Fruit fly (Drosophila melanogaster) whole organism, embryonic: ENCODE measurements around the gene gl.

ENCODE experiments used
- Asciz ChIP-seq: fragments of 200-800 bp; sonication (Bioruptor generic); optimal IDR thresholded peaks from 2 replicates; lab custom pipeline; 2017; ENCODE audit warnings: missing biosample characterization, mild to moderate bottlenecking, missing genetic modification characterization, missing genetic modification reagents
- Atf3 ChIP-seq: fragments of 200-800 bp; sonication (Bioruptor generic); optimal IDR thresholded peaks from 3 replicates; lab custom pipeline; 2016; ENCODE audit warnings: missing biosample characterization, missing genetic modification characterization
- CG12299 ChIP-seq: fragments of 200-800 bp; sonication (Bioruptor generic); optimal IDR thresholded peaks from 2 replicates; lab custom pipeline; 2018; ENCODE audit warnings: missing biosample characterization, mild to moderate bottlenecking, missing genetic modification characterization
- CG1529 ChIP-seq: fragments of 200-800 bp; sonication (Bioruptor generic); optimal IDR thresholded peaks from 3 replicates; lab custom pipeline; 2018; ENCODE audit warnings: missing biosample characterization, missing genetic modification characterization
- CG17612 ChIP-seq: fragments of 200-800 bp; sonication (Bioruptor generic); IDR thresholded peaks from 2 replicates; pipeline ENCODE4 v1.3.6; 2022; ENCODE audit warnings: missing biosample characterization, missing genetic modification characterization
- CG2120 ChIP-seq: fragments of 200-800 bp; sonication (Bioruptor generic); optimal IDR thresholded peaks from 3 replicates; lab custom pipeline; 2016; ENCODE audit warnings: missing biosample characterization, missing genetic modification characterization
- CG2129 ChIP-seq: fragments of 200-800 bp; sonication (Bioruptor generic); IDR thresholded peaks from 2 replicates; pipeline ENCODE4 v1.3.6; 2022; ENCODE audit warnings: missing biosample characterization, missing genetic modification characterization; ENCODE audit not compliant: partially characterized antibody
- CG2199 ChIP-seq: fragments of 200-800 bp; sonication (Bioruptor generic); IDR thresholded peaks from 3 replicates; pipeline ENCODE4 v1.3.6; 2022; ENCODE audit warnings: missing biosample characterization, missing genetic modification characterization
- CG2889 ChIP-seq: fragments of 200-800 bp; sonication (Bioruptor generic); IDR thresholded peaks from 3 replicates; pipeline ENCODE4 v1.3.6; 2022; ENCODE audit warnings: missing biosample characterization, missing genetic modification characterization
- CG30403 ChIP-seq: fragments of 200-800 bp; sonication (Bioruptor generic); optimal IDR thresholded peaks from 3 replicates; lab custom pipeline; 2016; ENCODE audit warnings: missing biosample characterization, missing genetic modification characterization
- CG3281 ChIP-seq: fragments of 200-800 bp; sonication (Bioruptor generic); optimal IDR thresholded peaks from 3 replicates; lab custom pipeline; 2017; ENCODE audit warnings: missing biosample characterization, mild to moderate bottlenecking, missing genetic modification characterization
- CG34224 ChIP-seq: fragments of 200-800 bp; sonication (Bioruptor generic); IDR thresholded peaks from 3 replicates; pipeline ENCODE4 v1.3.6; 2022; ENCODE audit warnings: missing biosample characterization, missing genetic modification characterization; ENCODE audit not compliant: partially characterized antibody
- CG3847 ChIP-seq: fragments of 200-800 bp; sonication (Bioruptor generic); IDR thresholded peaks from 2 replicates; pipeline ENCODE4 v1.3.6; 2022; ENCODE audit warnings: missing biosample characterization, missing genetic modification characterization
- CG4328 ChIP-seq: fragments of 200-800 bp; sonication (Bioruptor generic); optimal IDR thresholded peaks from 3 replicates; lab custom pipeline; 2017; ENCODE audit warnings: missing biosample characterization, missing genetic modification reagents, missing genetic modification characterization
- CG4404 ChIP-seq: fragments of 200-800 bp; sonication (Bioruptor generic); IDR thresholded peaks from 2 replicates; pipeline ENCODE4 v1.3.6; 2022; ENCODE audit warnings: missing biosample characterization, missing genetic modification characterization
- D ChIP-seq, 2 experiments: fragments of 200-800 bp in 1 of 2; fragments of >200 bp in 1 of 2; sonication (Bioruptor generic) in 1 of 2; optimal IDR thresholded peaks; 2 replicates in 1 of 2; 3 replicates in 1 of 2; lab custom pipeline; 2017; ENCODE audit warnings: mild to moderate bottlenecking in 1 of 2, missing biosample characterization in 1 of 2, missing genetic modification characterization in 1 of 2, missing genetic modification reagents in 1 of 2
- Dbx ChIP-seq: fragments of 200-800 bp; sonication (Bioruptor generic); IDR thresholded peaks from 3 replicates; pipeline ENCODE4 v1.3.6; 2022; ENCODE audit warnings: missing biosample characterization, missing genetic modification characterization
- GATAe ChIP-seq: fragments of 200-800 bp; sonication (Bioruptor generic); conservative IDR thresholded peaks from 2 replicates; pipeline ENCODE4 v1.3.6; 2022; ENCODE audit warnings: missing biosample characterization, missing genetic modification characterization
- HLHmδ ChIP-seq: fragments of 200-800 bp; sonication (Bioruptor generic); optimal IDR thresholded peaks from 2 replicates; lab custom pipeline; 2018; ENCODE audit warnings: missing biosample characterization, mild to moderate bottlenecking, missing genetic modification characterization, moderate library complexity
- MTF-1 ChIP-seq: fragments of 200-800 bp; sonication (Bioruptor generic); optimal IDR thresholded peaks from 2 replicates; lab custom pipeline; 2018; ENCODE audit warnings: missing biosample characterization, mild to moderate bottlenecking, missing genetic modification characterization, borderline replicate concordance
- Mad ChIP-seq: fragments of 200-800 bp; sonication (Bioruptor generic); optimal IDR thresholded peaks from 2 replicates; lab custom pipeline; 2016; ENCODE audit warnings: missing biosample characterization, missing genetic modification characterization
- Max ChIP-seq: fragments of 200-800 bp; sonication (Bioruptor generic); optimal IDR thresholded peaks from 2 replicates; lab custom pipeline; 2016; ENCODE audit warnings: missing biosample characterization, mild to moderate bottlenecking, missing genetic modification characterization
- Mrtf ChIP-seq: fragments of 200-800 bp; sonication (Bioruptor generic); IDR thresholded peaks from 3 replicates; pipeline ENCODE4 v1.3.6; 2022; ENCODE audit warnings: missing biosample characterization, missing genetic modification characterization
- NK7.1 ChIP-seq: fragments of 200-800 bp; sonication (Bioruptor generic); optimal IDR thresholded peaks from 3 replicates; lab custom pipeline; 2016; ENCODE audit warnings: missing biosample characterization, missing genetic modification characterization
- NfI ChIP-seq: fragments of 200-800 bp; sonication (Bioruptor generic); optimal IDR thresholded peaks from 3 replicates; lab custom pipeline; 2018; ENCODE audit warnings: missing biosample characterization, mild to moderate bottlenecking, missing genetic modification characterization, moderate library complexity
- Poxn ChIP-seq: fragments of 200-800 bp; sonication (Bioruptor generic); IDR thresholded peaks from 2 replicates; pipeline ENCODE4 v1.3.6; 2022; ENCODE audit warnings: missing biosample characterization, missing genetic modification characterization
- Rfx ChIP-seq: fragments of 200-800 bp; sonication (Bioruptor generic); IDR thresholded peaks from 2 replicates; pipeline ENCODE4 v1.3.6; 2022; ENCODE audit warnings: missing biosample characterization, missing genetic modification characterization
- Tbp ChIP-seq: fragments of >200 bp; optimal IDR thresholded peaks from 2 replicates; lab custom pipeline; 2018; ENCODE audit warnings: missing biosample characterization, missing genetic modification characterization
- abd-A ChIP-seq: fragments of 200-800 bp; sonication (Bioruptor generic); optimal IDR thresholded peaks from 3 replicates; lab custom pipeline; 2019; ENCODE audit warnings: missing biosample characterization, mild to moderate bottlenecking, missing genetic modification characterization, moderate library complexity
- al ChIP-seq: fragments of 200-800 bp; sonication (Bioruptor generic); IDR thresholded peaks from 2 replicates; pipeline ENCODE4 v1.3.6; 2022; ENCODE audit warnings: missing biosample characterization, missing genetic modification characterization
- ash1 ChIP-seq: fragments of 200-800 bp; sonication (Bioruptor generic); optimal IDR thresholded peaks from 2 replicates; lab custom pipeline; 2018; ENCODE audit warnings: missing biosample characterization, mild to moderate bottlenecking, missing genetic modification characterization
- cad ChIP-seq: fragments of >200 bp; optimal IDR thresholded peaks from 2 replicates; lab custom pipeline; 2017; ENCODE audit warnings: missing biosample characterization, missing genetic modification characterization
- croc ChIP-seq: fragments of 200-800 bp; sonication (Bioruptor generic); conservative IDR thresholded peaks from 3 replicates; pipeline ENCODE4 v1.3.6; 2022; ENCODE audit warnings: missing biosample characterization, missing genetic modification characterization
- da ChIP-seq: fragments of 200-800 bp; sonication (Bioruptor generic); optimal IDR thresholded peaks from 2 replicates; lab custom pipeline; 2016; ENCODE audit warnings: missing biosample characterization, missing genetic modification characterization
- dmrt11E ChIP-seq: fragments of 200-800 bp; sonication (Bioruptor generic); optimal IDR thresholded peaks from 3 replicates; lab custom pipeline; 2018; ENCODE audit warnings: missing biosample characterization, mild to moderate bottlenecking, missing genetic modification characterization, moderate library complexity
- exex ChIP-seq: fragments of 200-800 bp; sonication (Bioruptor generic); optimal IDR thresholded peaks from 4 replicates; lab custom pipeline; 2018; ENCODE audit warnings: missing biosample characterization, mild to moderate bottlenecking, missing genetic modification characterization, moderate library complexity
- fd3F ChIP-seq: fragments of 200-800 bp; sonication (Bioruptor generic); optimal IDR thresholded peaks from 2 replicates; lab custom pipeline; 2018; ENCODE audit warnings: missing biosample characterization, mild to moderate bottlenecking, missing genetic modification characterization, moderate library complexity
- gro ChIP-seq: fragments of 200-800 bp; sonication (Bioruptor generic); optimal IDR thresholded peaks from 2 replicates; lab custom pipeline; 2016; ENCODE audit warnings: missing biosample characterization, missing genetic modification characterization
- h ChIP-seq: fragments of >200 bp; optimal IDR thresholded peaks from 2 replicates; lab custom pipeline; 2017
- kah ChIP-seq: fragments of 200-800 bp; sonication (Bioruptor generic); optimal IDR thresholded peaks from 2 replicates; lab custom pipeline; 2018; ENCODE audit warnings: missing biosample characterization, mild to moderate bottlenecking, missing genetic modification characterization
- kni ChIP-seq: fragments of 200-800 bp; sonication (Bioruptor generic); optimal IDR thresholded peaks from 3 replicates; lab custom pipeline; 2017; ENCODE audit warnings: mild to moderate bottlenecking, missing biosample characterization, missing genetic modification reagents, missing genetic modification characterization
- lbe ChIP-seq: fragments of 200-800 bp; sonication (Bioruptor generic); optimal IDR thresholded peaks from 2 replicates; lab custom pipeline; 2016; ENCODE audit warnings: missing biosample characterization, mild to moderate bottlenecking, missing genetic modification characterization
- maf-S ChIP-seq: fragments of 200-800 bp; sonication (Bioruptor generic); optimal IDR thresholded peaks from 2 replicates; lab custom pipeline; 2016; ENCODE audit warnings: missing biosample characterization, missing genetic modification characterization
- prd ChIP-seq, 3 experiments: fragments of >200 bp in 2 of 3; fragments of 200-800 bp in 1 of 3; sonication (Bioruptor generic) in 1 of 3; optimal IDR thresholded peaks in 2 of 3; IDR thresholded peaks in 1 of 3; 2 replicates in 2 of 3; 3 replicates in 1 of 3; pipeline versions ENCODE4 v1.3.6 to Lab custom; 2017 to 2022; ENCODE audit warnings: missing biosample characterization in 1 of 3, missing genetic modification characterization in 1 of 3
- sc ChIP-seq, 3 experiments: fragments of >200 bp in 2 of 3; fragments of 200-800 bp in 1 of 3; sonication (Bioruptor generic) in 1 of 3; optimal IDR thresholded peaks; 2 replicates in 2 of 3; 3 replicates in 1 of 3; lab custom pipeline; 2017; ENCODE audit warnings: mild to moderate bottlenecking in 1 of 3, missing biosample characterization in 1 of 3, missing genetic modification characterization in 1 of 3, missing genetic modification reagents in 1 of 3
- sqz ChIP-seq: fragments of 200-800 bp; sonication (Bioruptor generic); optimal IDR thresholded peaks from 3 replicates; lab custom pipeline; 2018; ENCODE audit warnings: missing biosample characterization, mild to moderate bottlenecking, missing genetic modification characterization
- tgo ChIP-seq: fragments of 200-800 bp; sonication (Bioruptor generic); IDR thresholded peaks from 3 replicates; pipeline ENCODE4 v1.3.6; 2022; ENCODE audit warnings: missing biosample characterization, missing genetic modification characterization
- zfh2 ChIP-seq: fragments of 200-800 bp; sonication (Bioruptor generic); optimal IDR thresholded peaks from 2 replicates; lab custom pipeline; 2016; ENCODE audit warnings: missing biosample characterization, missing genetic modification characterization

gl gene

DNA sequence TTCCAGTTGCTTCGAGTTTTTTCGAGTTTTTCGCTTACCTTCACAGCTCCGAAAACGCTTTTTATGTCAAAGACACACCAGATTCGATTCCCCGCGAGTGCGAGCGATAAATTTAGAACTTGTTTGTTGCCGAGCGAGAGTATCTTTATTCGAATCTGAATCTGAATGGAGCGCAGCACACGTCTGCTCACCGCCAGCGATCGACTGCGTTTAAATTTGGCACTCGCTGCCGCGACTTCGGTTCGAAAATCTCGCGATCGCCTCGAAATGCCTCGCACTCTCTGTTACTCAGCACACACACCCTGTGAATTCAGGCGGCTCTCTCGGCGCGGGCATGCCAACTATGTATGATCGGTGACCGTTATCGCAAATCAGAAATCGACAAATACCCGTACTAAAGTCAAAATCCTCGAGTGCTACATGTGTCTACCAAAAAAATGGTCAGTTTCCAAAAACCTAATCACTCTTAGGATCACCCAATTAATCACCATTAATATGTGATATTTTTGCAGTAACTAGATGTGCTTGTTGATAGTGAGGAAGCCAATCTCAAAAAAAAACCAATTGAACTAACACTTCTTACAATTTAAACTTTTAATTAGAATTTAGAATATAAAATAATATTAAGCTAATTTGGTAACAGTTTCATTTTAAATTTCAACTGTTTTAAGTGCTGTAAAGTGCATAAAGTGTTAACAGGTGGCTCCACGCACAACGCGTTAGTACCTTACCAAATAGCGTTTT, 26.6 kb upstream of the gl start, which contains the start of gene Vha100-2 (continued):
- peak; percentile 5 for TF ChIP-seq CG1529 (GFP tag; lab: Kevin White, UChicago)
- peak; percentile 60 for TF ChIP-seq al (GFP tag; lab: Robert Waterston, UW)
- no peak for TF ChIP-seq CG4404
- peak; percentile 26 for TF ChIP-seq CG3281
- TF ChIP-seq lbe (GFP tag; lab: Kevin White, UChicago), result peak; percentile 51
- no peak for TF ChIP-seq Mrtf (GFP tag; lab: Robert Waterston, UW)
- TF ChIP-seq GATAe (GFP tag; lab: Robert Waterston, UW), result 0 out of 2 replicates have a peak, but pooled peaks have one; percentile 18
- TF ChIP-seq CG12299 (tag; lab: Kevin White, UChicago), result no peak
- TF ChIP-seq Atf3 (GFP tag; lab: Kevin White, UChicago), result no peak
- TF ChIP-seq maf-S (GFP tag; lab: Kevin White, UChicago), result no peak
- no peak for TF ChIP-seq cad (GFP tag; lab: Kevin White, UChicago)
- TF ChIP-seq Poxn (GFP tag; lab: Robert Waterston, UW), result no peak
- peak; percentile 50 for TF ChIP-seq CG4328
- TF ChIP-seq CG30403 (GFP tag; lab: Kevin White, UChicago), result peak; percentile 56
- peak; percentile 27 for TF ChIP-seq MTF-1 (GFP tag; lab: Kevin White, UChicago)
- TF ChIP-seq sc (optimal IDR thresholded peaks at IDR 0.05; lab: Kevin White, UChicago), result no peak
- peak; percentile 4 for TF ChIP-seq sc (GFP tag; optimal IDR thresholded peaks at IDR 0.05; lab: Kevin White, UChicago)
- TF ChIP-seq ash1 (GFP tag; lab: Kevin White, UChicago), result peak; percentile 19
- no peak for TF ChIP-seq zfh2 (GFP tag; lab: Kevin White, UChicago)
- TF ChIP-seq da (GFP tag; lab: Kevin White, UChicago), result peak; percentile 27
- TF ChIP-seq kni (GFP tag; lab: Kevin White, UChicago), result peak; percentile 47
- peak; percentile 64 for TF ChIP-seq Rfx (GFP tag; lab: Robert Waterston, UW)
- no peak for TF ChIP-seq prd (optimal IDR thresholded peaks at IDR 0.05; lab: Kevin White, UChicago)
- peak; percentile 59 for TF ChIP-seq prd (GFP tag; IDR thresholded peaks at IDR 0.05; lab: Robert Waterston, UW)
- TF ChIP-seq fd3F (GFP tag; lab: Kevin White, UChicago), result no peak
- no peak for TF ChIP-seq CG34224 (GFP tag; lab: Robert Waterston, UW)
- TF ChIP-seq Tbp, result no peak
- no peak for TF ChIP-seq D (optimal IDR thresholded peaks at IDR 0.05; lab: Kevin White, UChicago)
- TF ChIP-seq D (GFP tag; optimal IDR thresholded peaks at IDR 0.05; lab: Kevin White, UChicago), result no peak
- peak; percentile 15 for TF ChIP-seq NK7.1
- TF ChIP-seq CG2120 (GFP tag; lab: Kevin White, UChicago), result peak; percentile 49
- TF ChIP-seq HLHmδ (GFP tag; lab: Kevin White, UChicago), result no peak
- TF ChIP-seq gro, result no peak
- TF ChIP-seq CG2129, result no peak
- no peak for TF ChIP-seq dmrt11E (tag; lab: Kevin White, UChicago)
- TF ChIP-seq h (lab: Kevin White, UChicago), result no peak
- no peak; the same call in none of the 2 replicates for TF ChIP-seq CG3847
- TF ChIP-seq Dbx (GFP tag; lab: Robert Waterston, UW), result peak; percentile 51; the same call in 1 of the 3 replicates
- TF ChIP-seq Mad (GFP tag; lab: Kevin White, UChicago), result no peak
- no peak for TF ChIP-seq exex (tag; lab: Kevin White, UChicago)
- TF ChIP-seq CG2199 (GFP tag; lab: Robert Waterston, UW), result peak; percentile 26; the same call in 1 of the 3 replicates
- peak; percentile 26 for TF ChIP-seq sqz (GFP tag; lab: Kevin White, UChicago)
- TF ChIP-seq Asciz (GFP tag; lab: Kevin White, UChicago), result no peak
- peak; percentile 100 for TF ChIP-seq kah (GFP tag; lab: Kevin White, UChicago)
- no peak for TF ChIP-seq CG2889 (GFP tag; lab: Robert Waterston, UW)
- TF ChIP-seq Max (GFP tag; lab: Kevin White, UChicago), result peak; percentile 57
- TF ChIP-seq NfI, result peak; percentile 0
- TF ChIP-seq tgo, result peak; percentile 24; the same call in 1 of the 3 replicates
- TF ChIP-seq abd-A (tag; lab: Kevin White, UChicago), result peak; percentile 39
- TF ChIP-seq croc, result no peak
- TF ChIP-seq CG17612 (GFP tag; lab: Robert Waterston, UW), result no peak
